Fruit fly (Drosophila melanogaster) whole organism, embryonic: ENCODE results near the gene Jon65Aiii.

Experiments
- Awh ChIP-seq: fragments of 200-800 bp; sonication (Bioruptor generic); IDR thresholded peaks from 2 replicates; pipeline ENCODE4, ENCODE4 v1.3.6; 2022; ENCODE audit warnings: missing biosample characterization, missing genetic modification characterization
- B-H1 ChIP-seq: fragments of 200-800 bp; sonication (Bioruptor generic); IDR thresholded peaks from 3 replicates; pipeline ENCODE4 v1.3.6; 2022; ENCODE audit warnings: missing biosample characterization, missing genetic modification characterization
- CG10267 ChIP-seq: fragments of 200-800 bp; sonication (Bioruptor generic); optimal IDR thresholded peaks from 2 replicates; lab custom pipeline; 2018; ENCODE audit warnings: missing biosample characterization, mild to moderate bottlenecking, missing genetic modification characterization, moderate library complexity
- CG10431 ChIP-seq: fragments of 200-800 bp; sonication (Bioruptor generic); optimal IDR thresholded peaks from 3 replicates; lab custom pipeline; 2018; ENCODE audit warnings: missing biosample characterization, mild to moderate bottlenecking, missing genetic modification characterization
- CG10462 ChIP-seq: fragments of 200-800 bp; sonication (Bioruptor generic); optimal IDR thresholded peaks from 2 replicates; lab custom pipeline; 2016; ENCODE audit warnings: missing biosample characterization, missing genetic modification characterization
- CG13287 ChIP-seq: fragments of 200-800 bp; sonication (Bioruptor generic); IDR thresholded peaks from 2 replicates; pipeline ENCODE4 v1.3.6; 2022; ENCODE audit warnings: missing biosample characterization, missing genetic modification characterization; ENCODE audit not compliant: partially characterized antibody
- CG13775 ChIP-seq: fragments of 200-800 bp; sonication (Bioruptor generic); optimal IDR thresholded peaks from 3 replicates; lab custom pipeline; 2017; ENCODE audit warnings: missing biosample characterization, mild to moderate bottlenecking, missing genetic modification characterization
- CG14014 ChIP-seq: fragments of 200-800 bp; sonication (Bioruptor generic); IDR thresholded peaks from 2 replicates; pipeline ENCODE4 v1.3.6; 2022; ENCODE audit warnings: missing biosample characterization, missing genetic modification characterization
- CG14667 ChIP-seq: fragments of 200-800 bp; sonication (Bioruptor generic); IDR thresholded peaks from 2 replicates; pipeline ENCODE4 v1.3.6; 2022; ENCODE audit warnings: missing biosample characterization, missing genetic modification characterization
- CG1603 ChIP-seq: fragments of 200-800 bp; sonication (Bioruptor generic); optimal IDR thresholded peaks from 2 replicates; lab custom pipeline; 2019; ENCODE audit warnings: missing biosample characterization, mild to moderate bottlenecking, missing genetic modification characterization, moderate library complexity
- CG18262 ChIP-seq: fragments of 200-800 bp; optimal IDR thresholded peaks from 3 replicates; lab custom pipeline; 2019; ENCODE audit warnings: missing biosample characterization, mild to moderate bottlenecking, missing genetic modification characterization, moderate library complexity
- CG18764 ChIP-seq: fragments of 200-800 bp; sonication (Bioruptor generic); optimal IDR thresholded peaks from 3 replicates; lab custom pipeline; 2016; ENCODE audit warnings: missing biosample characterization, missing genetic modification characterization
- CG2129 ChIP-seq: fragments of 200-800 bp; sonication (Bioruptor generic); IDR thresholded peaks from 2 replicates; pipeline ENCODE4 v1.3.6; 2022; ENCODE audit warnings: missing biosample characterization, missing genetic modification characterization; ENCODE audit not compliant: partially characterized antibody
- CG2202 ChIP-seq: fragments of 200-800 bp; sonication (Bioruptor generic); optimal IDR thresholded peaks from 2 replicates; lab custom pipeline; 2018; ENCODE audit warnings: missing biosample characterization, mild to moderate bottlenecking, missing genetic modification characterization
- CG32767 ChIP-seq: fragments of 200-800 bp; sonication (Bioruptor generic); IDR thresholded peaks from 2 replicates; pipeline ENCODE4 v1.3.6; 2022; ENCODE audit warnings: missing biosample characterization, missing genetic modification characterization
- CG32772 ChIP-seq: fragments of 200-800 bp; sonication (Bioruptor generic); IDR thresholded peaks from 2 replicates; pipeline ENCODE4 v1.3.6; 2022; ENCODE audit warnings: missing biosample characterization, missing genetic modification characterization
- CG4617 ChIP-seq: fragments of 200-800 bp; sonication (Bioruptor generic); optimal IDR thresholded peaks from 3 replicates; lab custom pipeline; 2016; ENCODE audit warnings: missing biosample characterization, missing genetic modification characterization, borderline replicate concordance
- CG6175 ChIP-seq: fragments of 200-800 bp; sonication (Bioruptor generic); IDR thresholded peaks from 3 replicates; pipeline ENCODE4 v1.3.6; 2022; ENCODE audit warnings: missing biosample characterization, missing genetic modification characterization
- CG6683 ChIP-seq: fragments of 200-800 bp; sonication (Bioruptor generic); optimal IDR thresholded peaks from 2 replicates; lab custom pipeline; 2017; ENCODE audit warnings: missing biosample characterization, mild to moderate bottlenecking, missing genetic modification characterization, missing genetic modification reagents
- CG8290 ChIP-seq, 3 experiments: fragments of 200-800 bp; sonication (Bioruptor generic); optimal IDR thresholded peaks; 2 replicates each; lab custom pipeline; 2016 to 2019; ENCODE audit warnings: missing biosample characterization in 3 of 3, missing genetic modification characterization in 3 of 3, mild to moderate bottlenecking in 2 of 3, moderate library complexity in 1 of 3
- D19B ChIP-seq: fragments of 200-800 bp; sonication (Bioruptor generic); optimal IDR thresholded peaks from 2 replicates; lab custom pipeline; 2017; ENCODE audit warnings: missing biosample characterization, mild to moderate bottlenecking, missing genetic modification characterization
- Dad ChIP-seq: fragments of 200-800 bp; sonication (Bioruptor generic); optimal IDR thresholded peaks from 3 replicates; lab custom pipeline; 2016; ENCODE audit warnings: missing biosample characterization, missing genetic modification characterization
- Doc2 ChIP-seq: fragments of 200-800 bp; sonication (Bioruptor generic); IDR thresholded peaks from 2 replicates; pipeline ENCODE4 v1.3.6; 2022; ENCODE audit warnings: missing biosample characterization, missing genetic modification characterization
- Dref ChIP-seq: fragments of 200-800 bp; sonication (Bioruptor generic); IDR thresholded peaks from 2 replicates; pipeline ENCODE4 v1.3.6; 2022; ENCODE audit warnings: missing biosample characterization, missing genetic modification characterization
- Eip74EF ChIP-seq, 2 experiments: fragments of 200-800 bp in 1 of 2; fragments of >200 bp in 1 of 2; sonication (Bioruptor generic) in 1 of 2; optimal IDR thresholded peaks; 2 replicates each; lab custom pipeline; 2017 to 2019; ENCODE audit warnings: missing biosample characterization in 2 of 2, missing genetic modification characterization in 2 of 2, mild to moderate bottlenecking in 1 of 2, moderate library complexity in 1 of 2
- HLH54F ChIP-seq: fragments of 200-800 bp; sonication (Bioruptor generic); optimal IDR thresholded peaks from 3 replicates; lab custom pipeline; 2016; ENCODE audit warnings: missing biosample characterization, missing genetic modification characterization
- MESR4 ChIP-seq: fragments of 200-800 bp; sonication (Bioruptor generic); optimal IDR thresholded peaks from 2 replicates; lab custom pipeline; 2018; ENCODE audit warnings: missing biosample characterization, mild to moderate bottlenecking, missing genetic modification characterization, moderate library complexity
- NFAT ChIP-seq: fragments of 200-800 bp; sonication (Bioruptor generic); IDR thresholded peaks from 2 replicates; pipeline ENCODE4 v1.3.6; 2022; ENCODE audit warnings: missing biosample characterization, missing genetic modification characterization
- TFAM ChIP-seq: fragments of 200-800 bp; sonication (Bioruptor generic); optimal IDR thresholded peaks from 2 replicates; lab custom pipeline; 2017; ENCODE audit warnings: missing biosample characterization, missing genetic modification characterization, inconsistent platforms
- Taf1 ChIP-seq: fragments of 200-800 bp; sonication (Bioruptor generic); IDR thresholded peaks from 2 replicates; pipeline ENCODE4 v1.3.6; 2022; ENCODE audit warnings: missing biosample characterization, missing genetic modification characterization
- Usf ChIP-seq: fragments of 200-800 bp; sonication (Bioruptor generic); optimal IDR thresholded peaks from 2 replicates; lab custom pipeline; 2017; ENCODE audit warnings: missing genotype, missing biosample characterization, missing genetic modification characterization
- ato ChIP-seq: fragments of 200-800 bp; sonication (Bioruptor generic); IDR thresholded peaks from 2 replicates; pipeline ENCODE4 v1.3.6; 2022; ENCODE audit warnings: missing biosample characterization, missing genetic modification characterization; ENCODE audit not compliant: partially characterized antibody
- br ChIP-seq: fragments of >200 bp; optimal IDR thresholded peaks from 2 replicates; lab custom pipeline; 2017
- da ChIP-seq: fragments of 200-800 bp; sonication (Bioruptor generic); optimal IDR thresholded peaks from 2 replicates; lab custom pipeline; 2016; ENCODE audit warnings: missing biosample characterization, missing genetic modification characterization
- dmrt11E ChIP-seq: fragments of 200-800 bp; sonication (Bioruptor generic); optimal IDR thresholded peaks from 3 replicates; lab custom pipeline; 2018; ENCODE audit warnings: missing biosample characterization, mild to moderate bottlenecking, missing genetic modification characterization, moderate library complexity
- dysf ChIP-seq: fragments of 200-800 bp; sonication (Bioruptor generic); IDR thresholded peaks from 3 replicates; pipeline ENCODE4 v1.3.6; 2022; ENCODE audit warnings: missing biosample characterization, missing genetic modification characterization
- en ChIP-seq: fragments of 200-800 bp; sonication (Bioruptor generic); optimal IDR thresholded peaks from 2 replicates; lab custom pipeline; 2016; ENCODE audit warnings: missing biosample characterization, missing genetic modification characterization
- fd3F ChIP-seq: fragments of 200-800 bp; sonication (Bioruptor generic); optimal IDR thresholded peaks from 2 replicates; lab custom pipeline; 2018; ENCODE audit warnings: missing biosample characterization, mild to moderate bottlenecking, missing genetic modification characterization, moderate library complexity
- fru ChIP-seq: fragments of >200 bp; optimal IDR thresholded peaks from 2 replicates; lab custom pipeline; 2017
- fu2 ChIP-seq: fragments of 200-800 bp; sonication (Bioruptor generic); optimal IDR thresholded peaks from 2 replicates; lab custom pipeline; 2016; ENCODE audit warnings: missing biosample characterization, missing genetic modification characterization
- ken ChIP-seq: fragments of 200-800 bp; sonication (Bioruptor generic); IDR thresholded peaks from 3 replicates; pipeline ENCODE4 v1.3.6; 2022; ENCODE audit warnings: missing biosample characterization, missing genetic modification characterization
- mam ChIP-seq: fragments of 200-800 bp; sonication (Bioruptor generic); optimal IDR thresholded peaks from 3 replicates; lab custom pipeline; 2016; ENCODE audit warnings: missing biosample characterization, missing genetic modification characterization
- mld ChIP-seq: fragments of 200-800 bp; sonication (Bioruptor generic); IDR thresholded peaks from 3 replicates; pipeline ENCODE4 v1.3.6; 2022; ENCODE audit warnings: missing biosample characterization, missing genetic modification characterization; ENCODE audit not compliant: partially characterized antibody
- nerfin-2 ChIP-seq: fragments of 200-800 bp; sonication (Bioruptor generic); IDR thresholded peaks from 2 replicates; pipeline ENCODE4 v1.3.6; 2022; ENCODE audit warnings: missing biosample characterization, missing genetic modification characterization; ENCODE audit not compliant: partially characterized antibody
- onecut ChIP-seq: fragments of 200-800 bp; sonication (Bioruptor generic); IDR thresholded peaks from 2 replicates; pipeline ENCODE4 v1.3.6; 2022; ENCODE audit warnings: missing biosample characterization, missing genetic modification characterization
- otp ChIP-seq: fragments of 200-800 bp; sonication (Bioruptor generic); IDR thresholded peaks from 3 replicates; pipeline ENCODE4, ENCODE4 v1.3.6; 2022; ENCODE audit warnings: missing biosample characterization, missing genetic modification characterization
- pb ChIP-seq: fragments of 200-800 bp; sonication (Bioruptor generic); optimal IDR thresholded peaks from 3 replicates; lab custom pipeline; 2016; ENCODE audit warnings: missing biosample characterization, missing genetic modification characterization
- pho ChIP-seq: fragments of 200-800 bp; sonication (Bioruptor generic); optimal IDR thresholded peaks from 2 replicates; lab custom pipeline; 2016; ENCODE audit warnings: missing biosample characterization, missing genetic modification characterization
- repo ChIP-seq: fragments of 200-800 bp; sonication (Bioruptor generic); optimal IDR thresholded peaks from 2 replicates; lab custom pipeline; 2016; ENCODE audit warnings: missing biosample characterization, missing genetic modification characterization
- so ChIP-seq: fragments of 200-800 bp; sonication (Bioruptor generic); IDR thresholded peaks from 3 replicates; pipeline ENCODE4 v1.3.6; 2022; ENCODE audit warnings: missing biosample characterization, missing genetic modification characterization
- tio ChIP-seq: fragments of 200-800 bp; sonication (Bioruptor generic); optimal IDR thresholded peaks from 2 replicates; lab custom pipeline; 2017; ENCODE audit warnings: missing biosample characterization, missing genetic modification characterization, inconsistent platforms
- trem ChIP-seq: fragments of 200-800 bp; optimal IDR thresholded peaks from 3 replicates; lab custom pipeline; 2019; ENCODE audit warnings: missing biosample characterization, mild to moderate bottlenecking, missing genetic modification characterization, moderate library complexity

The Jon65Aiii gene

dm6 chr3L:6054803-6055202 is 4.2 kb downstream of the Jon65Aiii start, which contains the start of gene tant (continued):
- TF ChIP-seq dysf (GFP tag; lab: Robert Waterston, UW): no peak
- TF ChIP-seq CG6683 (GFP tag; lab: Kevin White, UChicago): no peak
- TF ChIP-seq otp (GFP tag; lab: Robert Waterston, UW): no peak
- TF ChIP-seq CG2202 (tag; lab: Kevin White, UChicago): no peak
- TF ChIP-seq CG32772 (GFP tag; lab: Robert Waterston, UW): no peak
- TF ChIP-seq tio (GFP tag; lab: Kevin White, UChicago): no peak
- TF ChIP-seq CG10431: no peak
- peak; percentile 96 for TF ChIP-seq trem (tag; lab: Kevin White, UChicago)
- no peak for TF ChIP-seq CG32767 (GFP tag; lab: Robert Waterston, UW)
- peak; percentile 84 for TF ChIP-seq Dref (GFP tag; lab: Robert Waterston, UW)
- peak; percentile 6 for TF ChIP-seq CG18764 (GFP tag; lab: Kevin White, UChicago)
- no peak for TF ChIP-seq en (GFP tag; lab: Kevin White, UChicago)
- TF ChIP-seq Doc2: no peak
- no peak for TF ChIP-seq da (GFP tag; lab: Kevin White, UChicago)
- TF ChIP-seq NFAT (GFP tag; lab: Robert Waterston, UW): no peak
- TF ChIP-seq CG13287: peak; percentile 92
- no peak for TF ChIP-seq dmrt11E
- no peak for TF ChIP-seq CG10462 (GFP tag; lab: Kevin White, UChicago)
- TF ChIP-seq Dad (GFP tag; lab: Kevin White, UChicago): peak; percentile 15
- peak; percentile 13 for TF ChIP-seq mam (GFP tag; lab: Kevin White, UChicago)
- TF ChIP-seq CG18262 (tag; lab: Kevin White, UChicago): peak; percentile 4
- no peak for TF ChIP-seq CG13775 (GFP tag; lab: Kevin White, UChicago)
- no peak for TF ChIP-seq repo (GFP tag; lab: Kevin White, UChicago)
- TF ChIP-seq onecut (GFP tag; lab: Robert Waterston, UW): no peak
- TF ChIP-seq D19B (GFP tag; lab: Kevin White, UChicago): no peak
- no peak for TF ChIP-seq pho
- no peak for TF ChIP-seq CG14014
- no peak for TF ChIP-seq pb (GFP tag; lab: Kevin White, UChicago)
- TF ChIP-seq fd3F (GFP tag; lab: Kevin White, UChicago): no peak
- no peak for TF ChIP-seq TFAM (GFP tag; lab: Kevin White, UChicago)
- peak; percentile 50 for TF ChIP-seq CG10267 (tag; lab: Kevin White, UChicago)
- TF ChIP-seq CG1603 (tag; lab: Kevin White, UChicago): peak; percentile 31
- peak; percentile 82 for TF ChIP-seq nerfin-2 (GFP tag; lab: Robert Waterston, UW)
- no peak for TF ChIP-seq CG14667 (GFP tag; lab: Robert Waterston, UW)
- no peak for TF ChIP-seq CG6175
- no peak for TF ChIP-seq MESR4 (GFP tag; lab: Kevin White, UChicago)
- TF ChIP-seq HLH54F (GFP tag; lab: Kevin White, UChicago): no peak
- no peak for TF ChIP-seq ken (GFP tag; lab: Robert Waterston, UW)
- no peak for TF ChIP-seq Awh (GFP tag; lab: Robert Waterston, UW)
- TF ChIP-seq ato (GFP tag; lab: Robert Waterston, UW): peak; percentile 86
- peak; percentile 84 for TF ChIP-seq CG2129 (GFP tag; lab: Robert Waterston, UW)
- no peak for TF ChIP-seq fru (lab: Kevin White, UChicago)
- peak; percentile 79 for TF ChIP-seq mld (GFP tag; lab: Robert Waterston, UW)
- no peak for TF ChIP-seq br (lab: Kevin White, UChicago)
- peak; percentile 86 for TF ChIP-seq CG4617 (GFP tag; lab: Kevin White, UChicago)
- TF ChIP-seq CG8290 (GFP tag; optimal IDR thresholded peaks at IDR 0.05; lab: Kevin White, UChicago): peak; percentile 36
- TF ChIP-seq CG8290 (tag; optimal IDR thresholded peaks at IDR 0.05; lab: Kevin White, UChicago): no peak
- no peak for TF ChIP-seq B-H1 (GFP tag; lab: Robert Waterston, UW)
- TF ChIP-seq fu2: peak; percentile 7
- TF ChIP-seq Eip74EF (GFP tag; optimal IDR thresholded peaks at IDR 0.05; lab: Kevin White, UChicago): no peak
- no peak for TF ChIP-seq so (GFP tag; lab: Robert Waterston, UW)
- TF ChIP-seq Taf1 (GFP tag; lab: Robert Waterston, UW): no peak
- TF ChIP-seq Usf (GFP tag; lab: Kevin White, UChicago): no peak
